Worm (Caenorhabditis elegans): ENCODE measurements around the gene B0024.4.

DNA sequence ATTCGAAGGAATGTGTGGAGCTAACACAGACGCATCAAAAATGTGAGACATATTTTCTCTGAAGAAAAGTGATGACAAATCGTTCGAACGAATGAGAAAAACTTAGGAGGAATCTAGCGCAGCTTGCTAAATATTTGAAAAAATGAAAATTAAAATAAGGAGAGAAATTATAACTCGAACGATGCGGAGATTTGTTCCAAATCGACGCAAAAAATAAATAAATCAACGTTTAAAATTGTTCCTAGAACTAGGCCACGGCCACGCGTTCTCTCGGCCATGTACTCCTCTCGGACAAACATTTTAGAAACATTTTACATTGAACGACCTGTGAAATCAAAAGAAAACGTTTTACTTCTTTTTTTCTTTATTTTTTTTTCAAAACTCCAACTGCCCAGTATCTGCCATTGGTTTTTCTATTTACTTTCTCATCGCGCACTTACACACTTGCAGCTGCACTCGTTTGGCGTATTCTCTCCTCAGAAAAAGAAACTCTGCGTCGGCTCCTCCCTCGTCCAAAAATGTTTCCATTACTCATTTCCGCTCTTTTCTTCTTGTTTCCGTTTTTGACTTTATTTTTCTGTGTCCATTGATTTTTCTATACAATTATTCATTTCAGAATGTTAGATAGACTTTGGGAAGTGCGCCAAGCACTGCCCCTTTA lies 23.0 kb downstream of the B0024.4 start, which contains the start of the genes gna-1 and B0024.13:
- no peak for TF ChIP-seq mep-1 (tag; optimal IDR thresholded peaks at IDR 0.05)
- no peak for TF ChIP-seq lsy-2 (tag; optimal IDR thresholded peaks at IDR 0.05)
- TF ChIP-seq snpc-4 (tag; optimal IDR thresholded peaks at IDR 0.05), result no peak
- TF ChIP-seq lin-13 (tag; optimal IDR thresholded peaks at IDR 0.05), result no peak
- TF ChIP-seq ces-1 (GFP tag; optimal IDR thresholded peaks at IDR 0.05), result no peak
- no peak for TF ChIP-seq elt-1 (tag; optimal IDR thresholded peaks at IDR 0.05; ENCODE audit: borderline replicate concordance, insufficient read depth)
- no peak for TF ChIP-seq nhr-237 (tag; optimal IDR thresholded peaks at IDR 0.05)
- no peak for TF ChIP-seq unc-39 (tag; optimal IDR thresholded peaks at IDR 0.05)
- no peak for TF ChIP-seq mab-5 (tag; optimal IDR thresholded peaks at IDR 0.05)

Data from whole organism, mixed stage, embryonic.